Fruit fly (Drosophila melanogaster): ENCODE measurements around the gene CASK.

CASK gene

DNA sequence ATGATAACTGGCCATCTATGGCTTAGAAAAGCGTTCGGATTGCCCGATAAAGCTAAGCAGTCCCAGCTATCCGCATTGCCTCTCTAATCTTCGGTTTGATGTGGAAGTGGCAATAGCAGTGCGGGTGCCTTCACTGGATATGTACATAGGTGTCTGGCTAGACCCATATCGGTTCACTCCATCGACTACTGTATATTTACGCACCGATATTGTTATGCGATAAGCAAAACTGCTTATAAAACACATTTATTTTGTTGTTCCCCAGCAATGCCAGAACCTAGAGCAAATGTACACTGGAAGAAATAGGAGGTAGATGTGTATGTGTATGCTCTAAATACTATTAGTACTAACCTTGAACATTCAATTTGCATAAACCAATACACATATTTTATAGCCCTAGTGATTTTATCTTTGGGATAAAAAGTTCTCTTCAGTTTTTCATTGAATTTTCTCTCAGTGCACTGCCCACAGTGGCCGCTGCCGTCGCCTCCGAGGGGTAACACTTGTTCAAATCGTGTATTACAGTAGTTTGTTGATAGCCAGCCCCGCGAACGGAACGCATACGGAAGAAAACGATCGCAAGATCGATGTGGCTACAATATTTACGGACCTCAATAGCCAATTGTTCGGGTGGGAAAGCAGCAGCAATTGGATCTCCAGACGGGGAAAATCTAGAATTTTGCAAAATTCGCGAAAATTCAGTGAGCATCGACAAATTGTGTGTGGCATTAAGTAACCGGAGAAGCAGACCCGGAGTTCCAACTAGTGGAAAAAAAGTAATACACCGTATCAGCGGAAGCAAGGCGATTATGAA, 47.9 kb upstream of the CASK start, which contains the start of gene CG31431 (continued):
- TF ChIP-seq CG8290 (GFP tag; optimal IDR thresholded peaks at IDR 0.05) = peak; percentile 93
- peak; percentile 71 to 99 for TF ChIP-seq CG8290 (tag; optimal IDR thresholded peaks at IDR 0.05)
- peak; percentile 90 for TF ChIP-seq Spps (tag; optimal IDR thresholded peaks at IDR 0.05)
- peak; percentile 95 for TF ChIP-seq danr (GFP tag; IDR thresholded peaks at IDR 0.05)
- peak; percentile 92 for TF ChIP-seq bowl (GFP tag; IDR thresholded peaks at IDR 0.05)
- peak; percentile 97 for TF ChIP-seq D19B (GFP tag; optimal IDR thresholded peaks at IDR 0.05)
- TF ChIP-seq CG9817 (tag; optimal IDR thresholded peaks at IDR 0.05) = peak; percentile 97
- TF ChIP-seq h (optimal IDR thresholded peaks at IDR 0.05) = no peak
- TF ChIP-seq CG4360 (GFP tag; IDR thresholded peaks at IDR 0.05) = peak; percentile 81
- TF ChIP-seq Oaz (GFP tag; IDR thresholded peaks at IDR 0.05) = peak; percentile 95
- TF ChIP-seq kah (GFP tag; optimal IDR thresholded peaks at IDR 0.05) = peak; percentile 93
- peak; percentile 92 for TF ChIP-seq CG16815 (GFP tag; optimal IDR thresholded peaks at IDR 0.05)
- peak; percentile 99 for TF ChIP-seq slbo (GFP tag; IDR thresholded peaks at IDR 0.05)
- TF ChIP-seq pzg (GFP tag; optimal IDR thresholded peaks at IDR 0.05) = peak; percentile 38
- peak; percentile 98 for TF ChIP-seq lmd (GFP tag; IDR thresholded peaks at IDR 0.05)
- peak; percentile 98 for TF ChIP-seq HmgZ (tag; optimal IDR thresholded peaks at IDR 0.05)
- TF ChIP-seq CG1529 (GFP tag; optimal IDR thresholded peaks at IDR 0.05) = peak; percentile 91
- TF ChIP-seq ATbp (GFP tag; optimal IDR thresholded peaks at IDR 0.05) = peak; percentile 94
- no peak for TF ChIP-seq CG42726 (GFP tag; IDR thresholded peaks at IDR 0.05; ENCODE audit: partially characterized antibody)
- no peak for TF ChIP-seq zen2 (GFP tag; IDR thresholded peaks at IDR 0.05; ENCODE audit: partially characterized antibody)
- peak; percentile 97 for TF ChIP-seq CG12219 (GFP tag; optimal IDR thresholded peaks at IDR 0.05)
- TF ChIP-seq pnt (GFP tag; optimal IDR thresholded peaks at IDR 0.05) = peak; percentile 95
- peak; percentile 94 for TF ChIP-seq tup (GFP tag; optimal IDR thresholded peaks at IDR 0.05)
- TF ChIP-seq Hr78 (GFP tag; optimal IDR thresholded peaks at IDR 0.05) = peak in 1 of 2 experiments; percentile 76
- peak; percentile 93 for TF ChIP-seq CG12236 (GFP tag; optimal IDR thresholded peaks at IDR 0.05)
- peak; percentile 92 for TF ChIP-seq CG30431 (GFP tag; optimal IDR thresholded peaks at IDR 0.05)
- peak; percentile 84 for TF ChIP-seq CG4707 (GFP tag; optimal IDR thresholded peaks at IDR 0.05)
- TF ChIP-seq CG17361 (GFP tag; IDR thresholded peaks at IDR 0.05) = peak; percentile 97
- no peak for TF ChIP-seq pan (optimal IDR thresholded peaks at IDR 0.05)
- peak in 1 of 2 experiments; percentile 98 for TF ChIP-seq pan (GFP tag; optimal IDR thresholded peaks at IDR 0.05 in 1 of 2, IDR thresholded peaks at IDR 0.05 in 1 of 2)
- TF ChIP-seq Neu2 (GFP tag; optimal IDR thresholded peaks at IDR 0.05; ENCODE audit: borderline replicate concordance) = peak; percentile 88
- peak; percentile 92 for TF ChIP-seq Hmx (GFP tag; optimal IDR thresholded peaks at IDR 0.05)
- TF ChIP-seq al (GFP tag; IDR thresholded peaks at IDR 0.05) = peak; percentile 96
- TF ChIP-seq Adf1 (GFP tag; IDR thresholded peaks at IDR 0.05) = peak; percentile 86
- TF ChIP-seq HHEX (GFP tag; optimal IDR thresholded peaks at IDR 0.05) = peak; percentile 98
- peak; percentile 89 for TF ChIP-seq ssp (GFP tag; IDR thresholded peaks at IDR 0.05)
- TF ChIP-seq CG9932 (GFP tag; IDR thresholded peaks at IDR 0.05) = peak; percentile 96
- peak; percentile 97 for TF ChIP-seq Xrp1 (GFP tag; IDR thresholded peaks at IDR 0.05)
- peak; percentile 13 for TF ChIP-seq CG9797 (GFP tag; optimal IDR thresholded peaks at IDR 0.05)
- TF ChIP-seq CG3163 (GFP tag; optimal IDR thresholded peaks at IDR 0.05) = peak; percentile 88
- TF ChIP-seq Sox100B (GFP tag; optimal IDR thresholded peaks at IDR 0.05) = peak; percentile 93
- peak; percentile 95 for TF ChIP-seq gce (GFP tag; IDR thresholded peaks at IDR 0.05)
- peak; percentile 93 for TF ChIP-seq CG7357 (GFP tag; IDR thresholded peaks at IDR 0.05)
- peak; percentile 98 for TF ChIP-seq CG13296 (GFP tag; optimal IDR thresholded peaks at IDR 0.05)
- no peak for TF ChIP-seq HLH4C (GFP tag; IDR thresholded peaks at IDR 0.05; ENCODE audit: partially characterized antibody)
- peak; percentile 85 for TF ChIP-seq CG14965 (GFP tag; optimal IDR thresholded peaks at IDR 0.05; ENCODE audit: borderline replicate concordance)
- TF ChIP-seq mld (GFP tag; IDR thresholded peaks at IDR 0.05; ENCODE audit: partially characterized antibody) = no peak
- TF ChIP-seq H15 (GFP tag; IDR thresholded peaks at IDR 0.05) = peak; percentile 96
- TF ChIP-seq da (GFP tag; optimal IDR thresholded peaks at IDR 0.05) = peak; percentile 93
- peak; percentile 98 for TF ChIP-seq unpg (GFP tag; optimal IDR thresholded peaks at IDR 0.05)
